Worm (Caenorhabditis elegans) whole organism, late embryonic: ENCODE data around the gene cdr-7.

Experiments
- C38D4.7 ChIP-seq: fragments of 200-800 bp; sonication (Bioruptor generic); optimal IDR thresholded peaks from 2 replicates; lab custom pipeline; 2018; ENCODE audit warnings: mild to moderate bottlenecking, missing genetic modification characterization, moderate library complexity, missing compliant biosample characterization
- F13H6.1 ChIP-seq: sonication (generic microtip); optimal IDR thresholded peaks from 2 replicates; lab custom pipeline; 2016; ENCODE audit warnings: missing genetic modification characterization, missing compliant biosample characterization
- K02D7.2 ChIP-seq: sonication (generic microtip); optimal IDR thresholded peaks from 2 replicates; lab custom pipeline; 2017; ENCODE audit warnings: mild to moderate bottlenecking, missing genetic modification characterization, missing compliant biosample characterization
- K09A11.1 ChIP-seq: sonication (generic microtip); optimal IDR thresholded peaks from 2 replicates; lab custom pipeline; 2017; ENCODE audit warnings: antibody characterized with exemption, mild to moderate bottlenecking, missing genetic modification characterization, missing compliant biosample characterization; ENCODE audit not compliant: insufficient read depth
- Y22D7AL.16 ChIP-seq: sonication (generic microtip); optimal IDR thresholded peaks from 2 replicates; lab custom pipeline; 2016; ENCODE audit warnings: missing genetic modification characterization, missing compliant biosample characterization
- ama-1 ChIP-seq: fragments of 150-350 bp; optimal IDR thresholded peaks from 2 replicates; lab custom pipeline; 2014
- ceh-18 ChIP-seq: sonication (generic microtip); optimal IDR thresholded peaks from 2 replicates; lab custom pipeline; 2016; ENCODE audit warnings: missing genetic modification characterization, missing compliant biosample characterization
- ceh-22 ChIP-seq: sonication (generic microtip); optimal IDR thresholded peaks from 2 replicates; lab custom pipeline; 2017; ENCODE audit warnings: missing biosample characterization, missing genetic modification characterization
- ceh-30 ChIP-seq: fragments of 150-350 bp; optimal IDR thresholded peaks from 2 replicates; lab custom pipeline; 2014; ENCODE audit warnings: missing biosample characterization, missing genetic modification characterization
- ceh-45 ChIP-seq: fragments of 200-800 bp; sonication (Bioruptor generic); IDR thresholded peaks from 2 replicates; pipeline ENCODE4 v1.3.6; 2022; ENCODE audit warnings: missing genetic modification reagents, missing genetic modification characterization, missing compliant biosample characterization
- ceh-48 ChIP-seq: sonication (generic microtip); optimal IDR thresholded peaks from 2 replicates; lab custom pipeline; 2016; ENCODE audit warnings: missing genetic modification characterization, inconsistent platforms, missing compliant biosample characterization
- ceh-6 ChIP-seq: fragments of 200-800 bp; sonication (Bioruptor generic); optimal IDR thresholded peaks from 2 replicates; lab custom pipeline; 2018; ENCODE audit warnings: mild to moderate bottlenecking, missing genetic modification characterization, missing compliant biosample characterization
- ceh-9 ChIP-seq: sonication (generic microtip); optimal IDR thresholded peaks from 2 replicates; lab custom pipeline; 2016; ENCODE audit warnings: mild to moderate bottlenecking, missing genetic modification characterization, inconsistent platforms, missing compliant biosample characterization
- dmd-4 ChIP-seq: sonication (generic microtip); optimal IDR thresholded peaks from 2 replicates; lab custom pipeline; 2016; ENCODE audit warnings: borderline replicate concordance, missing genetic modification characterization, missing compliant biosample characterization
- dve-1 ChIP-seq: sonication (generic microtip); optimal IDR thresholded peaks from 2 replicates; lab custom pipeline; 2017; ENCODE audit warnings: antibody characterized with exemption, mild to moderate bottlenecking, missing genetic modification characterization, missing compliant biosample characterization
- elt-4 ChIP-seq: sonication (generic microtip); optimal IDR thresholded peaks from 2 replicates; lab custom pipeline; 2016; ENCODE audit warnings: missing genetic modification characterization, missing compliant biosample characterization
- ets-4 ChIP-seq: sonication (generic microtip); optimal IDR thresholded peaks from 2 replicates; lab custom pipeline; 2016; ENCODE audit warnings: missing genetic modification characterization, missing compliant biosample characterization
- eyg-1 ChIP-seq: sonication (generic microtip); optimal IDR thresholded peaks from 2 replicates; lab custom pipeline; 2016; ENCODE audit warnings: missing genotype, missing genetic modification characterization, missing compliant biosample characterization
- fkh-10 ChIP-seq: fragments of 150-350 bp; optimal IDR thresholded peaks from 2 replicates; lab custom pipeline; 2014; ENCODE audit warnings: missing biosample characterization, missing genetic modification reagents, missing genetic modification characterization
- fkh-6 ChIP-seq: sonication (generic microtip); optimal IDR thresholded peaks from 2 replicates; lab custom pipeline; 2016; ENCODE audit warnings: missing genetic modification characterization, missing compliant biosample characterization
- gmeb-2 ChIP-seq: sonication (generic microtip); optimal IDR thresholded peaks from 2 replicates; lab custom pipeline; 2016; ENCODE audit warnings: missing genetic modification characterization, inconsistent platforms, missing compliant biosample characterization
- hlh-13 ChIP-seq: fragments of 200-800 bp; sonication (Bioruptor generic); optimal IDR thresholded peaks from 2 replicates; lab custom pipeline; 2018; ENCODE audit warnings: mild to moderate bottlenecking, missing genetic modification characterization, missing compliant biosample characterization
- hlh-15 ChIP-seq: sonication (generic microtip); optimal IDR thresholded peaks from 2 replicates; lab custom pipeline; 2016; ENCODE audit warnings: missing genetic modification characterization, missing compliant biosample characterization
- hlh-30 ChIP-seq: sonication (generic microtip); optimal IDR thresholded peaks from 2 replicates; lab custom pipeline; 2017; ENCODE audit warnings: antibody characterized with exemption, missing genetic modification characterization, missing compliant biosample characterization; ENCODE audit not compliant: insufficient read depth
- hlh-8 ChIP-seq: sonication (generic microtip); optimal IDR thresholded peaks from 2 replicates; lab custom pipeline; 2016; ENCODE audit warnings: missing genotype, missing genetic modification characterization, missing compliant biosample characterization
- lim-6 ChIP-seq: sonication (generic microtip); optimal IDR thresholded peaks from 2 replicates; lab custom pipeline; 2016; ENCODE audit warnings: missing genetic modification characterization, missing compliant biosample characterization
- lin-11 ChIP-seq: fragments of 200-800 bp; sonication (Bioruptor generic); optimal IDR thresholded peaks from 2 replicates; lab custom pipeline; 2018; ENCODE audit warnings: mild to moderate bottlenecking, missing genetic modification characterization, missing compliant biosample characterization
- madf-2 ChIP-seq: sonication (generic microtip); optimal IDR thresholded peaks from 2 replicates; lab custom pipeline; 2017; ENCODE audit warnings: missing genetic modification characterization, missing compliant biosample characterization
- nfya-1 ChIP-seq: sonication (generic microtip); optimal IDR thresholded peaks from 2 replicates; lab custom pipeline; 2017; ENCODE audit warnings: missing genetic modification characterization, mild to moderate bottlenecking, missing compliant biosample characterization, antibody characterized with exemption, moderate library complexity
- npax-4 ChIP-seq: sonication (generic microtip); optimal IDR thresholded peaks from 2 replicates; lab custom pipeline; 2016; ENCODE audit warnings: missing genetic modification characterization, missing compliant biosample characterization
- pha-2 ChIP-seq: sonication (generic microtip); optimal IDR thresholded peaks from 2 replicates; lab custom pipeline; 2017; ENCODE audit warnings: mild to moderate bottlenecking, missing genetic modification characterization, missing compliant biosample characterization
- pqm-1 ChIP-seq: sonication (generic microtip); optimal IDR thresholded peaks from 2 replicates; lab custom pipeline; 2016; ENCODE audit warnings: missing genetic modification characterization, missing compliant biosample characterization
- pros-1 ChIP-seq: fragments of 150-350 bp; optimal IDR thresholded peaks from 2 replicates; lab custom pipeline; 2014; ENCODE audit warnings: missing biosample characterization, missing genetic modification reagents, missing genetic modification characterization
- sox-2 ChIP-seq: fragments of 200-800 bp; sonication (Bioruptor generic); IDR thresholded peaks from 2 replicates; pipeline ENCODE4 v1.3.6; 2022; ENCODE audit warnings: missing genetic modification reagents, missing genetic modification characterization, missing compliant biosample characterization
- tbx-2 ChIP-seq: sonication (generic microtip); optimal IDR thresholded peaks from 2 replicates; lab custom pipeline; 2016; ENCODE audit warnings: missing genetic modification characterization, missing compliant biosample characterization
- unc-3 ChIP-seq, 2 experiments: fragments of 200-800 bp in 1 of 2; sonication (Bioruptor generic) in 1 of 2; sonication (generic microtip) in 1 of 2; conservative IDR thresholded peaks in 1 of 2; optimal IDR thresholded peaks in 1 of 2; 2 replicates each; pipeline versions ENCODE4 v1.3.6 to Lab custom; 2016 to 2022; ENCODE audit warnings: missing compliant biosample characterization in 2 of 2, missing genetic modification characterization in 2 of 2, missing genetic modification reagents in 1 of 2
- unc-42 ChIP-seq: sonication (generic microtip); optimal IDR thresholded peaks from 2 replicates; lab custom pipeline; 2016; ENCODE audit warnings: missing genotype, missing genetic modification characterization, missing compliant biosample characterization
- unc-86 ChIP-seq: sonication (generic microtip); optimal IDR thresholded peaks from 2 replicates; lab custom pipeline; 2016; ENCODE audit warnings: missing genetic modification characterization, missing compliant biosample characterization

The cdr-7 gene

ce11 chrV:12413651-12414114 lies 1.8 kb upstream of the cdr-7 start, which contains the start of gene cdr-6:
cdr-6 (minus strand) TSS chrV:12413701.
- TF ChIP-seq lim-6 (tag; lab: Kevin White, UChicago) (no peak), unc-86 (tag; lab: Kevin White, UChicago) (no peak), pha-2 (tag; lab: Kevin White, UChicago) (no peak), gmeb-2 (tag; lab: Kevin White, UChicago) (no peak), pros-1 (no peak), npax-4 (no peak), ceh-22 (tag; lab: Kevin White, UChicago) (no peak), nfya-1 (tag; lab: Kevin White, UChicago) (no peak), dmd-4 (tag; lab: Kevin White, UChicago) (no peak)
- TF ChIP-seq, all 69 proteins: peak for 0

DNA sequence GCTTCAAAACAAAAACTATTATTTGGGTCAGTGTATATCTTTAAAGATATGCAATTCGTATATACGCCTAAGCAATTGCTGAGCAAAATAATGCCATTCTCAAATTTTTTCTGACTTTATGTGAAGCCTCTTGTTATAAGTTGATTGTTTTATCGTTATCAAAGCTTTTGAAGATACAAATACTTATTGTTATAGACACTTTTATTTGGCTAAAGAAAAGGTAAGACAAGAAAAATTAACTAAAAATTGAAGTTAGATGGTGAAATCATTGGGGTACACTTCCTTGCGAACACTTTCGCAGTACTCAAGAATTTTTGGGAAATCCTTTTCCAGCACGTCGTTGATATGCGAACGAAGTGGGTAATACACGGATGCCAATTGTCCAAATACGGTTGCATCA lies 408 bp upstream of the cdr-7 start:
- no peak for TF ChIP-seq elt-4 (tag; lab: Kevin White, UChicago)
- TF ChIP-seq unc-42 (tag; lab: Kevin White, UChicago): no peak
- no peak for TF ChIP-seq fkh-10
- TF ChIP-seq Y22D7AL.16 (tag; lab: Kevin White, UChicago): no peak
- no peak for TF ChIP-seq lin-11
- TF ChIP-seq unc-3 (GFP tag; conservative IDR thresholded peaks at IDR 0.05; lab: Robert Waterston, UW): no peak
- TF ChIP-seq unc-3 (tag; optimal IDR thresholded peaks at IDR 0.05; lab: Kevin White, UChicago): no peak
- TF ChIP-seq ceh-9 (tag; lab: Kevin White, UChicago): no peak
- TF ChIP-seq eyg-1 (tag; lab: Kevin White, UChicago): no peak
- TF ChIP-seq madf-2: no peak
- TF ChIP-seq dve-1: no peak
- TF ChIP-seq fkh-6: no peak
- TF ChIP-seq K09A11.1: no peak
- TF ChIP-seq ets-4 (tag; lab: Kevin White, UChicago): no peak
- TF ChIP-seq F13H6.1 (tag; lab: Kevin White, UChicago): no peak
- TF ChIP-seq, all 69 proteins: peak for 0

- TF ChIP-seq ceh-48 (tag; lab: Kevin White, UChicago): no peak
- no peak for TF ChIP-seq pqm-1 (tag; lab: Kevin White, UChicago)
- no peak for TF ChIP-seq ama-1
- TF ChIP-seq Y22D7AL.16 (tag; lab: Kevin White, UChicago): no peak
- no peak for TF ChIP-seq gmeb-2 (tag; lab: Kevin White, UChicago)
- no peak for TF ChIP-seq hlh-8 (tag; lab: Kevin White, UChicago)
- no peak for TF ChIP-seq tbx-2 (tag; lab: Kevin White, UChicago)
- TF ChIP-seq eyg-1 (tag; lab: Kevin White, UChicago): no peak
- no peak for TF ChIP-seq ceh-45 (GFP tag; lab: Robert Waterston, UW)
- no peak for TF ChIP-seq lin-11
- no peak for TF ChIP-seq sox-2 (GFP tag; lab: Robert Waterston, UW)
Observed at ce11 chrV:12410416-12411001, 1.4 kb downstream of the cdr-7 start, which contains the start of gene hrg-2. hrg-2 (minus strand) TSS chrV:12410513.

ce11 chrV:12408996-12409395 lies 2.9 kb downstream of the cdr-7 start:
- TF ChIP-seq unc-42 (tag; lab: Kevin White, UChicago): no peak
- TF ChIP-seq ceh-6: no peak
- no peak for TF ChIP-seq hlh-13 (GFP tag; lab: Kevin White, UChicago)
- no peak for TF ChIP-seq pqm-1 (tag; lab: Kevin White, UChicago)
- no peak for TF ChIP-seq dve-1
- TF ChIP-seq C38D4.7: no peak
- no peak for TF ChIP-seq ceh-18 (tag; lab: Kevin White, UChicago)
- TF ChIP-seq pha-2 (tag; lab: Kevin White, UChicago): no peak
- no peak for TF ChIP-seq ceh-30 (tag; lab: Kevin White, UChicago)
- TF ChIP-seq K02D7.2 (tag; lab: Kevin White, UChicago): no peak
- TF ChIP-seq hlh-15 (tag; lab: Kevin White, UChicago): no peak
- no peak for TF ChIP-seq K09A11.1
- no peak for TF ChIP-seq dmd-4 (tag; lab: Kevin White, UChicago)
- TF ChIP-seq hlh-30 (tag; lab: Kevin White, UChicago): no peak
- TF ChIP-seq gmeb-2 (tag; lab: Kevin White, UChicago): no peak
